Worm (Caenorhabditis elegans) whole organism, young adult: ENCODE data around the gene sre-40.
A peak's percentile ranks its signal among the peaks of the same experiment; 100 is the strongest.

Experiments
- D2030.7 ChIP-seq: fragments of 200-800 bp; sonication (Bioruptor generic); IDR thresholded peaks from 2 replicates; pipeline ENCODE4 v1.3.6; 2022; ENCODE audit warnings: missing genetic modification reagents, missing genetic modification characterization, missing compliant biosample characterization
- F10E7.11 ChIP-seq: sonication (generic microtip); optimal IDR thresholded peaks from 2 replicates; lab custom pipeline; 2017; ENCODE audit warnings: mild to moderate bottlenecking, missing genetic modification characterization, moderate library complexity, missing compliant biosample characterization
- F22D6.2 ChIP-seq: sonication (generic microtip); optimal IDR thresholded peaks from 2 replicates; lab custom pipeline; 2016; ENCODE audit warnings: mild to moderate bottlenecking, missing genetic modification characterization, missing compliant biosample characterization
- F49E8.2 ChIP-seq: sonication (generic microtip); optimal IDR thresholded peaks from 3 replicates; lab custom pipeline; 2017; ENCODE audit warnings: missing genetic modification characterization, mild to moderate bottlenecking, missing compliant biosample characterization, antibody characterized with exemption, moderate library complexity; ENCODE audit not compliant: insufficient read depth
- F52B5.7 ChIP-seq: sonication (generic microtip); optimal IDR thresholded peaks from 2 replicates; lab custom pipeline; 2016; ENCODE audit warnings: mild to moderate bottlenecking, missing genetic modification characterization, missing compliant biosample characterization
- F55B11.4 ChIP-seq: sonication (generic microtip); optimal IDR thresholded peaks from 2 replicates; lab custom pipeline; 2016; ENCODE audit warnings: missing compliant biosample characterization, missing genetic modification characterization, borderline replicate concordance; ENCODE audit not compliant: insufficient read depth
- F57C9.4 ChIP-seq: sonication (generic microtip); optimal IDR thresholded peaks from 2 replicates; lab custom pipeline; 2017; ENCODE audit warnings: mild to moderate bottlenecking, missing genetic modification characterization, missing compliant biosample characterization
- T07F8.4 ChIP-seq: sonication (generic microtip); optimal IDR thresholded peaks from 2 replicates; lab custom pipeline; 2016; ENCODE audit warnings: mild to moderate bottlenecking, missing genetic modification characterization, moderate library complexity, missing compliant biosample characterization
- attf-5 ChIP-seq: fragments of 200-800 bp; sonication (Bioruptor generic); optimal IDR thresholded peaks from 2 replicates; lab custom pipeline; 2018; ENCODE audit warnings: mild to moderate bottlenecking, missing genetic modification characterization, missing compliant biosample characterization
- attf-6 ChIP-seq: fragments of 200-800 bp; sonication (Bioruptor generic); IDR thresholded peaks from 2 replicates; pipeline ENCODE4 v1.3.6; 2022; ENCODE audit warnings: missing genetic modification reagents, missing genetic modification characterization, missing compliant biosample characterization
- bed-2 ChIP-seq: fragments of 200-800 bp; sonication (Bioruptor generic); IDR thresholded peaks from 2 replicates; pipeline ENCODE4 v1.3.6; 2022; ENCODE audit warnings: missing genetic modification reagents, missing genetic modification characterization, missing compliant biosample characterization
- ccch-3 ChIP-seq: fragments of 200-800 bp; sonication (Bioruptor generic); optimal IDR thresholded peaks from 2 replicates; lab custom pipeline; 2018; ENCODE audit warnings: mild to moderate bottlenecking, missing genetic modification characterization, missing compliant biosample characterization
- ceh-100 ChIP-seq: fragments of 200-800 bp; sonication (Bioruptor generic); IDR thresholded peaks from 2 replicates; pipeline ENCODE4 v1.3.6; 2022; ENCODE audit warnings: missing genetic modification reagents, missing genetic modification characterization, missing compliant biosample characterization
- ekl-4 ChIP-seq: fragments of 200-800 bp; sonication (Bioruptor generic); IDR thresholded peaks from 2 replicates; pipeline ENCODE4 v1.3.6; 2022; ENCODE audit warnings: missing genetic modification reagents, missing genetic modification characterization, missing compliant biosample characterization
- him-1 ChIP-seq: sonication (generic microtip); optimal IDR thresholded peaks from 2 replicates; lab custom pipeline; 2016; ENCODE audit warnings: missing genotype, missing genetic modification reagents, missing genetic modification characterization, missing compliant biosample characterization
- hmg-1.2 ChIP-seq: fragments of 200-800 bp; sonication (Bioruptor generic); IDR thresholded peaks from 2 replicates; pipeline ENCODE4 v1.3.6; 2022; ENCODE audit warnings: missing genetic modification reagents, missing genetic modification characterization, missing compliant biosample characterization
- hsf-1 ChIP-seq: fragments of 200-800 bp; sonication (Bioruptor generic); IDR thresholded peaks from 2 replicates; pipeline ENCODE4 v1.3.6; 2022; ENCODE audit warnings: missing genetic modification reagents, missing genetic modification characterization, missing compliant biosample characterization
- lag-1 ChIP-seq: fragments of 200-800 bp; sonication (Bioruptor generic); IDR thresholded peaks from 2 replicates; pipeline ENCODE4 v1.3.6; 2022; ENCODE audit warnings: missing genetic modification reagents, missing genetic modification characterization, missing compliant biosample characterization
- let-526 ChIP-seq: fragments of 200-800 bp; sonication (Bioruptor generic); IDR thresholded peaks from 2 replicates; pipeline ENCODE4 v1.3.6; 2022; ENCODE audit warnings: missing genetic modification reagents, missing genetic modification characterization, missing compliant biosample characterization
- lin-26 ChIP-seq: fragments of 200-800 bp; sonication (Bioruptor generic); IDR thresholded peaks from 2 replicates; pipeline ENCODE4 v1.3.6; 2022; ENCODE audit warnings: missing genetic modification reagents, missing genetic modification characterization, missing compliant biosample characterization
- lin-54 ChIP-seq: fragments of 200-800 bp; sonication (Bioruptor generic); optimal IDR thresholded peaks from 2 replicates; lab custom pipeline; 2018; ENCODE audit warnings: mild to moderate bottlenecking, missing genetic modification characterization, missing compliant biosample characterization
- madf-10 ChIP-seq: sonication (generic microtip); optimal IDR thresholded peaks from 2 replicates; lab custom pipeline; 2016; ENCODE audit warnings: mild to moderate bottlenecking, missing genetic modification characterization, missing compliant biosample characterization
- madf-3 ChIP-seq: fragments of 200-800 bp; sonication (Bioruptor generic); IDR thresholded peaks from 2 replicates; pipeline ENCODE4 v1.3.6; 2022; ENCODE audit warnings: missing genetic modification reagents, missing genetic modification characterization, missing compliant biosample characterization
- mel-28 ChIP-seq: sonication (generic microtip); optimal IDR thresholded peaks from 2 replicates; lab custom pipeline; 2016; ENCODE audit warnings: borderline replicate concordance, mild to moderate bottlenecking, missing genetic modification characterization, missing compliant biosample characterization
- mes-4 ChIP-seq: sonication (generic microtip); optimal IDR thresholded peaks from 2 replicates; lab custom pipeline; 2016; ENCODE audit warnings: missing genotype, missing genetic modification characterization, missing compliant biosample characterization
- nhr-27 ChIP-seq: fragments of 200-800 bp; sonication (Bioruptor generic); optimal IDR thresholded peaks from 2 replicates; lab custom pipeline; 2018; ENCODE audit warnings: mild to moderate bottlenecking, missing genetic modification characterization, moderate library complexity, missing compliant biosample characterization
- nhr-80 ChIP-seq: sonication (generic microtip); optimal IDR thresholded peaks from 2 replicates; lab custom pipeline; 2016; ENCODE audit warnings: missing genetic modification characterization, missing compliant biosample characterization
- nhr-90 ChIP-seq: sonication (generic microtip); optimal IDR thresholded peaks from 2 replicates; lab custom pipeline; 2016; ENCODE audit warnings: missing genotype, mild to moderate bottlenecking, missing genetic modification characterization, missing compliant biosample characterization
- rpc-1 ChIP-seq, 2 experiments: fragments of 150-350 bp in 1 of 2; sonication (generic microtip) in 1 of 2; optimal IDR thresholded peaks; 2 replicates each; lab custom pipeline; 2014 to 2018; ENCODE audit warnings: missing biosample characterization in 1 of 2, missing genetic modification characterization in 1 of 2, missing genetic modification reagents in 1 of 2, missing genotype in 1 of 2
- sdz-38 ChIP-seq: sonication (generic microtip); optimal IDR thresholded peaks from 2 replicates; lab custom pipeline; 2016; ENCODE audit warnings: missing genotype, missing genetic modification characterization, missing compliant biosample characterization
- snpc-1.1 ChIP-seq: sonication (generic microtip); optimal IDR thresholded peaks from 2 replicates; lab custom pipeline; 2017; ENCODE audit warnings: missing genetic modification characterization, mild to moderate bottlenecking, missing compliant biosample characterization, antibody characterized with exemption, moderate library complexity, missing genotype, missing genetic modification reagents; ENCODE audit not compliant: insufficient read depth
- snpc-4 ChIP-seq, 5 experiments: fragments of 150-350 bp in 1 of 5; sonication (generic microtip) in 4 of 5; optimal IDR thresholded peaks; 2 replicates each; lab custom pipeline; 2014 to 2018; ENCODE audit warnings: missing genetic modification characterization in 5 of 5, missing biosample characterization in 3 of 5, antibody characterized with exemption in 2 of 5, mild to moderate bottlenecking in 2 of 5, missing compliant biosample characterization in 2 of 5, missing genotype in 2 of 5, moderate library complexity in 2 of 5, missing genetic modification reagents in 1 of 5
- tlf-1 ChIP-seq: fragments of 200-800 bp; sonication (Bioruptor generic); optimal IDR thresholded peaks from 2 replicates; lab custom pipeline; 2018; ENCODE audit warnings: mild to moderate bottlenecking, missing genetic modification characterization, missing compliant biosample characterization

Gene sre-40

ce11 chrII:4696055-4696454 lies 12.5 kb upstream of the sre-40 start (continued):
- peak; percentile 56; the same call in 1 of the 2 replicates for TF ChIP-seq ekl-4

- no peak for TF ChIP-seq mel-28 (tag; lab: Kevin White, UChicago)
- no peak for TF ChIP-seq him-1 (tag; lab: Kevin White, UChicago)
- peak; percentile 93 for TF ChIP-seq hmg-1.2 (GFP tag; lab: Robert Waterston, UW)
- peak; percentile 1 for TF ChIP-seq nhr-80
- peak; percentile 4 for TF ChIP-seq attf-5
Measured at ce11 chrII:4693129-4693528, 9.5 kb upstream of the sre-40 start, which contains the start of gene F10G7.5. Gene F10G7.5 (plus strand): TSS chrII:4693414.

ce11 chrII:4689477-4689876 lies 5.9 kb upstream of the sre-40 start, which contains the start of gene F10G7.12:
Gene F10G7.12 (plus strand): TSS chrII:4689777.
- TF ChIP-seq snpc-4 (GFP tag; optimal IDR thresholded peaks at IDR 0.05; lab: Kevin White, UChicago) (no peak), snpc-4 (tag; optimal IDR thresholded peaks at IDR 0.05; lab: Kevin White, UChicago) (no peak), D2030.7 (GFP tag; lab: Robert Waterston, UW) (no peak), mes-4 (tag; lab: Kevin White, UChicago) (no peak), madf-10 (tag; lab: Kevin White, UChicago) (no peak), lin-26 (GFP tag; lab: Robert Waterston, UW) (no peak), tlf-1 (GFP tag; lab: Kevin White, UChicago) (no peak), T07F8.4 (tag; lab: Kevin White, UChicago) (no peak), F10E7.11 (tag; lab: Kevin White, UChicago) (no peak), F55B11.4 (tag; lab: Kevin White, UChicago) (no peak), nhr-90 (tag; lab: Kevin White, UChicago) (no peak), let-526 (GFP tag; lab: Robert Waterston, UW) (no peak), F57C9.4 (tag; lab: Kevin White, UChicago) (no peak), lag-1 (GFP tag; lab: Robert Waterston, UW) (no peak), F52B5.7 (tag; lab: Kevin White, UChicago) (no peak), bed-2 (GFP tag; lab: Robert Waterston, UW) (no peak)

ce11 chrII:4686941-4687340 lies 3.3 kb upstream of the sre-40 start, which contains the start of gene sre-39:
Gene sre-39 (plus strand): TSS chrII:4687241.
- TF ChIP-seq lin-54 (GFP tag; lab: Kevin White, UChicago) (no peak), nhr-27 (tag; lab: Kevin White, UChicago) (no peak), ceh-100 (GFP tag; lab: Robert Waterston, UW) (no peak)

- peak; percentile 6 for TF ChIP-seq rpc-1 (optimal IDR thresholded peaks at IDR 0.05; lab: Kevin White, UChicago)
- TF ChIP-seq rpc-1 (tag; optimal IDR thresholded peaks at IDR 0.05; lab: Kevin White, UChicago) = no peak
- TF ChIP-seq snpc-1.1 (tag; lab: Kevin White, UChicago) = no peak
- TF ChIP-seq hsf-1 = peak; percentile 93
Measured at ce11 chrII:4684852-4685251, 1.3 kb upstream of the sre-40 start.

- no peak for TF ChIP-seq T07F8.4 (tag; lab: Kevin White, UChicago)
- TF ChIP-seq madf-3 (GFP tag; lab: Robert Waterston, UW) = no peak
- no peak for TF ChIP-seq lin-26 (GFP tag; lab: Robert Waterston, UW)
- TF ChIP-seq nhr-27 (tag; lab: Kevin White, UChicago) = no peak
- no peak for TF ChIP-seq F49E8.2 (tag; lab: Kevin White, UChicago)
- no peak for TF ChIP-seq sdz-38
- TF ChIP-seq attf-6 (GFP tag; lab: Robert Waterston, UW) = no peak
- TF ChIP-seq ccch-3 (GFP tag; lab: Kevin White, UChicago) = no peak
- TF ChIP-seq F22D6.2 = no peak
Measured at ce11 chrII:4681391-4681790, 2.2 kb downstream of the sre-40 start, which contains the start of gene T05A7.7. Gene T05A7.7 (minus strand): TSS chrII:4681491.
